Worm (Caenorhabditis elegans) whole organism, early embryonic: ENCODE results near the gene Y45F3A.8.

Experiments used
- B0310.2 ChIP-seq: sonication (generic microtip); optimal IDR thresholded peaks from 2 replicates; lab custom pipeline; 2016; ENCODE audit warnings: mild to moderate bottlenecking, missing genetic modification characterization, missing compliant biosample characterization
- F13C5.2 ChIP-seq: sonication (generic microtip); optimal IDR thresholded peaks from 2 replicates; lab custom pipeline; 2017; ENCODE audit warnings: mild to moderate bottlenecking, missing genetic modification characterization, inconsistent platforms, missing compliant biosample characterization
- aly-1 ChIP-seq: sonication (generic microtip); optimal IDR thresholded peaks from 2 replicates; lab custom pipeline; 2016; ENCODE audit warnings: missing genetic modification characterization, missing compliant biosample characterization
- ama-1 ChIP-seq: fragments of 150-350 bp; optimal IDR thresholded peaks from 2 replicates; lab custom pipeline; 2014
- ceh-13 ChIP-seq: fragments of 200-800 bp; sonication (Bioruptor generic); optimal IDR thresholded peaks from 2 replicates; lab custom pipeline; 2018; ENCODE audit warnings: mild to moderate bottlenecking, missing genetic modification characterization, missing compliant biosample characterization
- ceh-36 ChIP-seq: sonication (generic microtip); optimal IDR thresholded peaks from 2 replicates; lab custom pipeline; 2016; ENCODE audit warnings: missing genetic modification characterization, inconsistent platforms, missing compliant biosample characterization
- ets-7 ChIP-seq: sonication (generic microtip); optimal IDR thresholded peaks from 2 replicates; lab custom pipeline; 2016; ENCODE audit warnings: missing genotype, missing genetic modification characterization, missing compliant biosample characterization
- flt-1 ChIP-seq: fragments of 200-800 bp; sonication (Bioruptor generic); IDR thresholded peaks from 2 replicates; pipeline ENCODE4 v1.3.6; 2022; ENCODE audit warnings: missing genetic modification characterization, missing compliant biosample characterization
- hmbx-1 ChIP-seq: sonication (generic microtip); optimal IDR thresholded peaks from 2 replicates; lab custom pipeline; 2016; ENCODE audit warnings: mild to moderate bottlenecking, missing genetic modification characterization, missing compliant biosample characterization
- hmg-4 ChIP-seq: fragments of 200-800 bp; sonication (Bioruptor generic); optimal IDR thresholded peaks from 2 replicates; lab custom pipeline; 2018; ENCODE audit warnings: mild to moderate bottlenecking, missing genetic modification characterization, missing compliant biosample characterization
- hnd-1 ChIP-seq: sonication (generic microtip); optimal IDR thresholded peaks from 2 replicates; lab custom pipeline; 2016; ENCODE audit warnings: missing genetic modification characterization, missing compliant biosample characterization
- pes-1 ChIP-seq: fragments of 200-800 bp; sonication (Bioruptor generic); IDR thresholded peaks from 2 replicates; pipeline ENCODE4 v1.3.6; 2022; ENCODE audit warnings: missing genetic modification reagents, missing genetic modification characterization, missing compliant biosample characterization
- scrt-1 ChIP-seq: fragments of 200-800 bp; sonication (Bioruptor generic); IDR thresholded peaks from 2 replicates; pipeline ENCODE4 v1.3.6; 2022; ENCODE audit warnings: missing genetic modification characterization, missing compliant biosample characterization
- sea-1 ChIP-seq: fragments of 200-800 bp; sonication (Bioruptor generic); conservative IDR thresholded peaks from 2 replicates; pipeline ENCODE4 v1.3.6; 2022; ENCODE audit warnings: missing genetic modification characterization, missing compliant biosample characterization
- tbx-11 ChIP-seq: fragments of 200-800 bp; sonication (Bioruptor generic); IDR thresholded peaks from 2 replicates; pipeline ENCODE4 v1.3.6; 2022; ENCODE audit warnings: missing genetic modification characterization, missing compliant biosample characterization
- tbx-37 ChIP-seq: fragments of 200-800 bp; sonication (Bioruptor generic); conservative IDR thresholded peaks from 2 replicates; pipeline ENCODE4 v1.3.6; 2022; ENCODE audit warnings: missing genetic modification reagents, missing genetic modification characterization, missing compliant biosample characterization
- tra-4 ChIP-seq: sonication (generic microtip); optimal IDR thresholded peaks from 2 replicates; lab custom pipeline; 2017; ENCODE audit warnings: missing genetic modification characterization, missing compliant biosample characterization

The Y45F3A.8 gene

ce11 chrIII:10600894-10601293 is 8.3 kb upstream of the Y45F3A.8 start:
- TF ChIP-seq ceh-36 (peak; percentile 59), flt-1 (GFP tag; lab: Robert Waterston, UW) (no peak)

- TF ChIP-seq sea-1 = no peak
- TF ChIP-seq B0310.2 (tag; lab: Kevin White, UChicago) = no peak
- TF ChIP-seq F13C5.2 (tag; lab: Kevin White, UChicago) = no peak
- TF ChIP-seq tra-4 (tag; lab: Kevin White, UChicago) = no peak
- TF ChIP-seq aly-1 (tag; lab: Kevin White, UChicago) = no peak
- TF ChIP-seq scrt-1 (GFP tag; lab: Robert Waterston, UW) = no peak
- no peak for TF ChIP-seq ceh-13 (GFP tag; lab: Kevin White, UChicago)
- TF ChIP-seq flt-1 (GFP tag; lab: Robert Waterston, UW) = no peak
Observed at ce11 chrIII:10600138-10600626, 7.6 kb upstream of the Y45F3A.8 start, which contains the start of gene epg-6. Gene epg-6 (minus strand): TSS chrIII:10600188.

- no peak for TF ChIP-seq hmbx-1 (tag; lab: Kevin White, UChicago)
- no peak for TF ChIP-seq tra-4 (tag; lab: Kevin White, UChicago)
- peak; percentile 58 for TF ChIP-seq F13C5.2 (tag; lab: Kevin White, UChicago)
- TF ChIP-seq hnd-1 (tag; lab: Kevin White, UChicago) = no peak
Observed at ce11 chrIII:10599699-10600098, 7.1 kb upstream of the Y45F3A.8 start.

ce11 chrIII:10596387-10596786 is 3.8 kb upstream of the Y45F3A.8 start, which contains the start of gene Y39A1A.3:
Gene Y39A1A.3 (minus strand): TSS chrIII:10596487.
- no peak for TF ChIP-seq F13C5.2 (tag; lab: Kevin White, UChicago)
- no peak for TF ChIP-seq tbx-37 (GFP tag; lab: Robert Waterston, UW)
- no peak for TF ChIP-seq flt-1 (GFP tag; lab: Robert Waterston, UW)
- no peak for TF ChIP-seq hmbx-1 (tag; lab: Kevin White, UChicago)
- no peak for TF ChIP-seq pes-1
- TF ChIP-seq hmg-4 (GFP tag; lab: Kevin White, UChicago) = no peak
- TF ChIP-seq tbx-11 = no peak
- no peak for TF ChIP-seq ceh-13 (GFP tag; lab: Kevin White, UChicago)
- no peak for TF ChIP-seq hnd-1 (tag; lab: Kevin White, UChicago)
- no peak for TF ChIP-seq sea-1
- TF ChIP-seq ets-7 (tag; lab: Kevin White, UChicago) = no peak
- no peak for TF ChIP-seq B0310.2 (tag; lab: Kevin White, UChicago)
- TF ChIP-seq scrt-1 (GFP tag; lab: Robert Waterston, UW) = no peak
- TF ChIP-seq aly-1 (tag; lab: Kevin White, UChicago) = no peak
- no peak for TF ChIP-seq tra-4 (tag; lab: Kevin White, UChicago)

- TF ChIP-seq aly-1 (tag; lab: Kevin White, UChicago) = no peak
- no peak for TF ChIP-seq F13C5.2 (tag; lab: Kevin White, UChicago)
- no peak for TF ChIP-seq flt-1 (GFP tag; lab: Robert Waterston, UW)
- TF ChIP-seq pes-1 = no peak
- no peak for TF ChIP-seq ceh-36
- no peak for TF ChIP-seq ama-1 (lab: Kevin White, UChicago)
Observed at ce11 chrIII:10595066-10595465, 2.4 kb upstream of the Y45F3A.8 start, which contains the start of gene Y45F3A.9. Gene Y45F3A.9 (minus strand): TSS chrIII:10595166.

ce11 chrIII:10592074-10592473 is 555 bp downstream of the Y45F3A.8 start:
- TF ChIP-seq scrt-1 (GFP tag; lab: Robert Waterston, UW) (no peak), flt-1 (GFP tag; lab: Robert Waterston, UW) (no peak), B0310.2 (tag; lab: Kevin White, UChicago) (no peak), ceh-36 (no peak)

ce11 chrIII:10586243-10586642 is 6.4 kb downstream of the Y45F3A.8 start, which contains the start of gene Y45F3A.5:
Gene Y45F3A.5 (minus strand): TSS chrIII:10586343.
- TF ChIP-seq hmbx-1 (tag; lab: Kevin White, UChicago) (no peak), ets-7 (tag; lab: Kevin White, UChicago) (no peak), ceh-13 (GFP tag; lab: Kevin White, UChicago) (no peak), hmg-4 (GFP tag; lab: Kevin White, UChicago) (no peak), tra-4 (tag; lab: Kevin White, UChicago) (no peak), ama-1 (lab: Kevin White, UChicago) (no peak), F13C5.2 (tag; lab: Kevin White, UChicago) (no peak), ceh-36 (no peak), aly-1 (tag; lab: Kevin White, UChicago) (no peak), B0310.2 (tag; lab: Kevin White, UChicago) (no peak), scrt-1 (GFP tag; lab: Robert Waterston, UW) (no peak), sea-1 (no peak), pes-1 (no peak), tbx-11 (no peak), flt-1 (GFP tag; lab: Robert Waterston, UW) (no peak), hnd-1 (tag; lab: Kevin White, UChicago) (no peak), tbx-37 (GFP tag; lab: Robert Waterston, UW) (no peak)

- TF ChIP-seq tbx-37 (GFP tag; lab: Robert Waterston, UW) (0 out of 2 replicates have a peak, but pooled peaks have one; percentile 12), sea-1 (no peak)
Observed at ce11 chrIII:10583483-10583882, 9.1 kb downstream of the Y45F3A.8 start.
